Worm (Caenorhabditis elegans): Measurements from ENCODE around the gene C14C11.1.

C14C11.1 gene

DNA sequence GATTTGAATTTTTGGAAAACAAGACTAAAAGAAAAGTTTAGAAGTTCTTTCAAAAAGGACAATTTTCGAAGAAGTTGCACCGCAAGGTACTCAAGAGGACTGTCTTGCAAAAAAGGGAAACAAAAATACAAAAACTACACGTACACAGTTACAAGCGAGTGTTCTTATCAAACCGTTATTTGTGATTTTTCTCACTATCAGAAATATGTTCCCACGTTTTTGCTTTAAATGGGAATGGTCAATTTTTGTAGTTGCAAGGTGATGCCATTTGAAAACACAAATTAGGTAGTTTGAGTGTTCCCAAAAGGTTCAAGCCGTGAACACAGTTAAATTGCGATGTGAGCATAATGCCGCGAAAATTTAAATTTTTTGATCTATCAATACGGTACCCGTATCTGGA lies 32.8 kb downstream of the C14C11.1 start (continued):
- TF ChIP-seq zfp-2 (tag; optimal IDR thresholded peaks at IDR 0.05): no peak

DNA sequence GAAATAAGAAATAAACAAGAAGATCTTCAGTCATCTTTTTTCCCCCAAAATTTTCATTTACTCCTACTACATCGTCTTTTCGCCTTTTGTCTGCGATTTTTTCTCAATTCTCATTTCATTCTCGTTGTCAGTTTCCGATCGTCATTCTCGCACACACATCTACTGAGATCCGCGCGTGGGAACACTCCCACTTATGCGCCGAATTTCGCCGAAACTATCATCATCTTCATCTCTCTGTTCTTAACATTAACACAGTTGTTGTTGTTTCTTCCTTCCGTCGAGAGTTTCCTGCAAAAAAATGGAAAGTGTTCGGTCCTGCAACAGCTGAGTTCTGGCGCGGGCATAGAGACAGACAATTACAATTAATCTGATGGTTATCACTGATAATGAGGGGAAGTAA lies 34.2 kb downstream of the C14C11.1 start:
- TF ChIP-seq jun-1 (tag; optimal IDR thresholded peaks at IDR 0.05) (no peak), aha-1 (tag) (peak; percentile 69), dmd-6 (GFP tag; IDR thresholded peaks at IDR 0.05) (0 out of 2 replicates have a peak, but pooled peaks have one; percentile 23), egl-43 (GFP tag; IDR thresholded peaks at IDR 0.05) (no peak), nhr-28 (tag; optimal IDR thresholded peaks at IDR 0.05) (peak; percentile 60), mxl-2 (GFP tag; conservative IDR thresholded peaks at IDR 0.05) (no peak), hlh-11 (tag; optimal IDR thresholded peaks at IDR 0.05) (peak; percentile 18), tag-97 (GFP tag; IDR thresholded peaks at IDR 0.05) (no peak)

ce11 chrV:5699835-5700441 lies 36.5 kb downstream of the C14C11.1 start, which contains the start of gene clec-1:
clec-1 (plus strand) TSS chrV:5700154.
- TF ChIP-seq F26F4.8 (GFP tag; conservative IDR thresholded peaks at IDR 0.05): no peak
- TF ChIP-seq fos-1 (tag; optimal IDR thresholded peaks at IDR 0.05): no peak
- TF ChIP-seq egl-27 (tag; optimal IDR thresholded peaks at IDR 0.05): no peak
- TF ChIP-seq jun-1 (tag; optimal IDR thresholded peaks at IDR 0.05): no peak
- TF ChIP-seq madf-9 (GFP tag; conservative IDR thresholded peaks at IDR 0.05): no peak
- TF ChIP-seq Y105C5A.15 (GFP tag; IDR thresholded peaks at IDR 0.05): no peak
- peak; percentile 52 for TF ChIP-seq ama-1 (optimal IDR thresholded peaks at IDR 0.05)
- no peak for TF ChIP-seq arid-1 (GFP tag; conservative IDR thresholded peaks at IDR 0.05)
- no peak for TF ChIP-seq lsy-2 (tag; optimal IDR thresholded peaks at IDR 0.05)
- no peak for TF ChIP-seq ztf-11 (tag; optimal IDR thresholded peaks at IDR 0.05)
- no peak for TF ChIP-seq aly-2 (tag; optimal IDR thresholded peaks at IDR 0.05)
- TF ChIP-seq cey-2 (tag; optimal IDR thresholded peaks at IDR 0.05; ENCODE audit: borderline replicate concordance, insufficient read depth): no peak
- no peak for TF ChIP-seq madf-5 (GFP tag; IDR thresholded peaks at IDR 0.05)
- peak; percentile 34 for TF ChIP-seq mxl-3 (GFP tag; optimal IDR thresholded peaks at IDR 0.05)
- TF ChIP-seq mdl-1 (tag; optimal IDR thresholded peaks at IDR 0.05): peak in 1 of 2 experiments; percentile 22
- TF ChIP-seq hlh-11 (tag; optimal IDR thresholded peaks at IDR 0.05): peak; percentile 12
- no peak for TF ChIP-seq ces-1 (GFP tag; optimal IDR thresholded peaks at IDR 0.05)
- TF ChIP-seq nhr-77 (tag; optimal IDR thresholded peaks at IDR 0.05): no peak
- no peak for TF ChIP-seq dmd-9 (GFP tag; IDR thresholded peaks at IDR 0.05)
- TF ChIP-seq Y75B8A.6 (GFP tag; IDR thresholded peaks at IDR 0.05): no peak
- TF ChIP-seq nhr-10 (tag; optimal IDR thresholded peaks at IDR 0.05): no peak
- no peak for TF ChIP-seq ZK546.5 (tag; optimal IDR thresholded peaks at IDR 0.05)
- TF ChIP-seq nhr-28 (tag; optimal IDR thresholded peaks at IDR 0.05): peak; percentile 23
- TF ChIP-seq gei-8 (GFP tag; optimal IDR thresholded peaks at IDR 0.05): no peak
- TF ChIP-seq zag-1 (tag; optimal IDR thresholded peaks at IDR 0.05): no peak
- TF ChIP-seq ceh-32 (tag; optimal IDR thresholded peaks at IDR 0.05; ENCODE audit: poor library complexity): no peak
- no peak for TF ChIP-seq ceh-28 (tag; optimal IDR thresholded peaks at IDR 0.05)
- TF ChIP-seq nhr-76 (tag; optimal IDR thresholded peaks at IDR 0.05): no peak
- no peak for TF ChIP-seq nhr-237 (tag; optimal IDR thresholded peaks at IDR 0.05)
- TF ChIP-seq hlh-30 (tag; optimal IDR thresholded peaks at IDR 0.05; ENCODE audit: insufficient read depth): no peak

DNA sequence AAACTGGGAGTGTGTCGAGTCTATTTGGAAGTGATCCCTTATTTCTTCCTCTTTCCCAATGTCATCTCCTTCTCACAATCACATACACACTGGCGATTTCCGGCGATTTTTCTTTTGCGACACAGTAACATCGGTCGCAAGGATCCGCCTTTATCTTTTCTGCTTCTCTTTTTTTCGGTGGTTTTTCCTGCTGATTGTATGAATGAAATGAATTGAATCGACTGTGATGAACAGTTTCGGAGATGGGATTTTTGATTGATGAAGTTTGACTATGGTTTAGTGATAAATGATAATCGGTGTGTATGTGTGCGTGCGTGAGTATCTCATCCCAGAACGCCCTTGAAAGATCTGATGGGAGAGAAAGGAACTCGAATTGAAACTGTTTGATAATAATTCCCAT lies 37.7 kb downstream of the C14C11.1 start:
- no peak for TF ChIP-seq nhr-41 (GFP tag; IDR thresholded peaks at IDR 0.05)
- TF ChIP-seq lin-29 (GFP tag; IDR thresholded peaks at IDR 0.05): no peak
- TF ChIP-seq nhr-102 (tag; optimal IDR thresholded peaks at IDR 0.05): no peak
- TF ChIP-seq Y5F2A.4 (GFP tag; optimal IDR thresholded peaks at IDR 0.05): no peak
- no peak for TF ChIP-seq fkh-10 (GFP tag; optimal IDR thresholded peaks at IDR 0.05)
- no peak for TF ChIP-seq sdz-12 (GFP tag; optimal IDR thresholded peaks at IDR 0.05)
- peak; percentile 38 for TF ChIP-seq nhr-25 (tag; optimal IDR thresholded peaks at IDR 0.05; ENCODE audit: borderline replicate concordance, insufficient read depth)
- TF ChIP-seq ama-1 (optimal IDR thresholded peaks at IDR 0.05): peak; percentile 73
- no peak for TF ChIP-seq spr-3 (GFP tag; optimal IDR thresholded peaks at IDR 0.05)
- no peak for TF ChIP-seq lin-38 (GFP tag; IDR thresholded peaks at IDR 0.05)
- TF ChIP-seq snpc-1.2 (GFP tag; IDR thresholded peaks at IDR 0.05): no peak
- no peak for TF ChIP-seq vab-7 (GFP tag; IDR thresholded peaks at IDR 0.05)
- no peak for TF ChIP-seq tag-97 (GFP tag; IDR thresholded peaks at IDR 0.05)
- no peak for TF ChIP-seq dmd-9 (GFP tag; IDR thresholded peaks at IDR 0.05)

Data from whole organism, L4 larva.